Fruit fly (Drosophila melanogaster): ENCODE data around the gene La.
A peak's percentile ranks its signal among the peaks of the same experiment; 100 is the strongest.

The La gene

dm6 chr2L:20349671-20350539, at the start of gene La, which contains the start of gene RtGEF (continued):
- TF ChIP-seq al (GFP tag; IDR thresholded peaks at IDR 0.05), result no peak
- peak; percentile 34 to 46 for TF ChIP-seq Hr51 (GFP tag; optimal IDR thresholded peaks at IDR 0.05)
- peak; percentile 31 for TF ChIP-seq Mad (GFP tag; optimal IDR thresholded peaks at IDR 0.05)
- TF ChIP-seq hth (optimal IDR thresholded peaks at IDR 0.05), result no peak
- TF ChIP-seq oc (tag; optimal IDR thresholded peaks at IDR 0.05), result no peak
- TF ChIP-seq z (GFP tag; IDR thresholded peaks at IDR 0.05), result no peak
- peak; percentile 60 for TF ChIP-seq CG12659 (GFP tag; optimal IDR thresholded peaks at IDR 0.05)
- peak; percentile 90 for TF ChIP-seq nerfin-2 (GFP tag; IDR thresholded peaks at IDR 0.05; ENCODE audit: partially characterized antibody)
- TF ChIP-seq CG10147 (GFP tag; optimal IDR thresholded peaks at IDR 0.05), result peak; percentile 37
- TF ChIP-seq grau (tag; optimal IDR thresholded peaks at IDR 0.05), result peak; percentile 48
- TF ChIP-seq CG17385 (GFP tag; optimal IDR thresholded peaks at IDR 0.05), result peak; percentile 17
- TF ChIP-seq klu (GFP tag; IDR thresholded peaks at IDR 0.05), result no peak
- TF ChIP-seq zen2 (GFP tag; IDR thresholded peaks at IDR 0.05; ENCODE audit: partially characterized antibody), result peak; percentile 96
- peak; percentile 50 for TF ChIP-seq Atf-2 (GFP tag; optimal IDR thresholded peaks at IDR 0.05)
- TF ChIP-seq CG1647 (GFP tag; optimal IDR thresholded peaks at IDR 0.05), result peak; percentile 30
- TF ChIP-seq CG11456 (GFP tag; IDR thresholded peaks at IDR 0.05), result peak; percentile 63; the same call in 2 of the 3 replicates
- TF ChIP-seq so (GFP tag; IDR thresholded peaks at IDR 0.05), result no peak
- peak; percentile 83 for TF ChIP-seq sd (tag; optimal IDR thresholded peaks at IDR 0.05)
- TF ChIP-seq Nf-YC (tag; optimal IDR thresholded peaks at IDR 0.05), result peak; percentile 47
- TF ChIP-seq CG15479 (GFP tag; optimal IDR thresholded peaks at IDR 0.05), result no peak
- no peak for TF ChIP-seq pb (GFP tag; optimal IDR thresholded peaks at IDR 0.05)
- TF ChIP-seq CG10979 (tag; optimal IDR thresholded peaks at IDR 0.05), result peak; percentile 8
- TF ChIP-seq ham (GFP tag; IDR thresholded peaks at IDR 0.05), result no peak
- no peak for TF ChIP-seq CG12769 (tag; optimal IDR thresholded peaks at IDR 0.05)
- no peak for TF ChIP-seq h (optimal IDR thresholded peaks at IDR 0.05)
- TF ChIP-seq ase (GFP tag; IDR thresholded peaks at IDR 0.05), result no peak
- peak; percentile 13 for TF ChIP-seq CG1233 (GFP tag; optimal IDR thresholded peaks at IDR 0.05)
- TF ChIP-seq Drgx (GFP tag; IDR thresholded peaks at IDR 0.05), result no peak
- TF ChIP-seq CG6175 (GFP tag; IDR thresholded peaks at IDR 0.05), result peak; percentile 19; the same call in 1 of the 3 replicates
- TF ChIP-seq toy (GFP tag; IDR thresholded peaks at IDR 0.05), result no peak
- no peak for TF ChIP-seq dimm (GFP tag; IDR thresholded peaks at IDR 0.05)
- TF ChIP-seq twi (tag; optimal IDR thresholded peaks at IDR 0.05), result peak; percentile 26
- TF ChIP-seq ap (GFP tag; IDR thresholded peaks at IDR 0.05), result no peak
- peak; percentile 93 for TF ChIP-seq CG10267 (tag; optimal IDR thresholded peaks at IDR 0.05)
- TF ChIP-seq CG6683 (GFP tag; optimal IDR thresholded peaks at IDR 0.05), result no peak
- no peak for TF ChIP-seq run (tag; optimal IDR thresholded peaks at IDR 0.05)
- TF ChIP-seq gcm2 (GFP tag; optimal IDR thresholded peaks at IDR 0.05), result peak; percentile 30
- TF ChIP-seq NC2β (GFP tag; optimal IDR thresholded peaks at IDR 0.05), result no peak
- 0 out of 2 replicates have a peak, but pooled peaks have one; percentile 17 for TF ChIP-seq aop (GFP tag; IDR thresholded peaks at IDR 0.05)
- peak; percentile 54 for TF ChIP-seq CG13624 (GFP tag; optimal IDR thresholded peaks at IDR 0.05)
- peak; percentile 26 for TF ChIP-seq gfzf (GFP tag; optimal IDR thresholded peaks at IDR 0.05)
- TF ChIP-seq en (GFP tag; optimal IDR thresholded peaks at IDR 0.05), result no peak
- no peak for TF ChIP-seq nom (GFP tag; optimal IDR thresholded peaks at IDR 0.05)
- no peak for TF ChIP-seq HHEX (GFP tag; optimal IDR thresholded peaks at IDR 0.05)
- TF ChIP-seq repo (GFP tag; optimal IDR thresholded peaks at IDR 0.05), result no peak
- TF ChIP-seq MBD-R2 (GFP tag; IDR thresholded peaks at IDR 0.05), result peak; percentile 53
- no peak for TF ChIP-seq CG33557 (GFP tag; optimal IDR thresholded peaks at IDR 0.05)
- TF ChIP-seq CG18476 (GFP tag; optimal IDR thresholded peaks at IDR 0.05), result peak; percentile 61
- peak; percentile 58 for TF ChIP-seq fu2 (GFP tag; optimal IDR thresholded peaks at IDR 0.05)

All from whole organism, embryonic.